Fruit fly (Drosophila melanogaster) whole organism, embryonic: Measurements from ENCODE around the gene fru.

ENCODE experiments used
- Ada2b ChIP-seq: fragments of 200-800 bp; sonication (Bioruptor generic); IDR thresholded peaks from 2 replicates; pipeline ENCODE4 v1.3.6; 2022; ENCODE audit warnings: missing biosample characterization, missing genetic modification characterization
- BtbVII ChIP-seq: fragments of 200-800 bp; sonication (Bioruptor generic); optimal IDR thresholded peaks from 3 replicates; lab custom pipeline; 2017; ENCODE audit warnings: missing biosample characterization, mild to moderate bottlenecking, missing genetic modification characterization
- Bteb2 ChIP-seq: fragments of 200-800 bp; sonication (Bioruptor generic); optimal IDR thresholded peaks from 2 replicates; lab custom pipeline; 2016; ENCODE audit warnings: missing biosample characterization, missing genetic modification characterization
- CG12071 ChIP-seq: fragments of 200-800 bp; sonication (Bioruptor generic); optimal IDR thresholded peaks from 3 replicates; lab custom pipeline; 2018; ENCODE audit warnings: missing biosample characterization, mild to moderate bottlenecking, missing genetic modification characterization
- CG14441 ChIP-seq: fragments of 200-800 bp; sonication (Bioruptor generic); IDR thresholded peaks from 2 replicates; pipeline ENCODE4 v1.3.6; 2022; ENCODE audit warnings: missing biosample characterization, missing genetic modification characterization
- CG15696 ChIP-seq: fragments of 200-800 bp; sonication (Bioruptor generic); optimal IDR thresholded peaks from 2 replicates; lab custom pipeline; 2019; ENCODE audit warnings: missing biosample characterization, mild to moderate bottlenecking, missing genetic modification characterization, moderate library complexity
- CG16815 ChIP-seq: fragments of 200-800 bp; sonication (Bioruptor generic); optimal IDR thresholded peaks from 3 replicates; lab custom pipeline; 2017; ENCODE audit warnings: missing biosample characterization, mild to moderate bottlenecking, missing genetic modification characterization
- CG17829 ChIP-seq: fragments of 200-800 bp; optimal IDR thresholded peaks from 2 replicates; lab custom pipeline; 2019; ENCODE audit warnings: missing biosample characterization, mild to moderate bottlenecking, missing genetic modification characterization, moderate library complexity
- CG18764 ChIP-seq: fragments of 200-800 bp; sonication (Bioruptor generic); optimal IDR thresholded peaks from 3 replicates; lab custom pipeline; 2016; ENCODE audit warnings: missing biosample characterization, missing genetic modification characterization
- CG2199 ChIP-seq: fragments of 200-800 bp; sonication (Bioruptor generic); IDR thresholded peaks from 3 replicates; pipeline ENCODE4 v1.3.6; 2022; ENCODE audit warnings: missing biosample characterization, missing genetic modification characterization
- CG2712 ChIP-seq: fragments of 200-800 bp; optimal IDR thresholded peaks from 3 replicates; lab custom pipeline; 2019; ENCODE audit warnings: missing biosample characterization, mild to moderate bottlenecking, missing genetic modification characterization, moderate library complexity
- CG2875 ChIP-seq: fragments of 200-800 bp; sonication (Bioruptor generic); optimal IDR thresholded peaks from 2 replicates; lab custom pipeline; 2017; ENCODE audit warnings: missing biosample characterization, mild to moderate bottlenecking, missing genetic modification characterization, missing genetic modification reagents
- CG30020 ChIP-seq: fragments of 200-800 bp; optimal IDR thresholded peaks from 2 replicates; lab custom pipeline; 2019; ENCODE audit warnings: missing biosample characterization, mild to moderate bottlenecking, missing genetic modification characterization, moderate library complexity
- CG34422 ChIP-seq: fragments of 200-800 bp; sonication (Bioruptor generic); IDR thresholded peaks from 3 replicates; pipeline ENCODE4 v1.3.6; 2022; ENCODE audit warnings: missing biosample characterization, missing genetic modification characterization
- CG3847 ChIP-seq: fragments of 200-800 bp; sonication (Bioruptor generic); IDR thresholded peaks from 2 replicates; pipeline ENCODE4 v1.3.6; 2022; ENCODE audit warnings: missing biosample characterization, missing genetic modification characterization
- CG4707 ChIP-seq: fragments of 200-800 bp; sonication (Bioruptor generic); optimal IDR thresholded peaks from 2 replicates; lab custom pipeline; 2018; ENCODE audit warnings: missing biosample characterization, mild to moderate bottlenecking, missing genetic modification characterization, moderate library complexity
- CG6272 ChIP-seq: fragments of 200-800 bp; sonication (Bioruptor generic); IDR thresholded peaks from 2 replicates; pipeline ENCODE4 v1.3.6; 2022; ENCODE audit warnings: missing biosample characterization, missing genetic modification characterization
- CG6689 ChIP-seq: fragments of 200-800 bp; sonication (Bioruptor generic); IDR thresholded peaks from 2 replicates; pipeline ENCODE4 v1.3.6; 2022; ENCODE audit warnings: missing biosample characterization, missing genetic modification characterization
- CG6813 ChIP-seq: fragments of 200-800 bp; sonication (Bioruptor generic); optimal IDR thresholded peaks from 2 replicates; lab custom pipeline; 2017; ENCODE audit warnings: missing biosample characterization, missing genetic modification characterization, mild to moderate bottlenecking, moderate library complexity, missing genetic modification reagents
- CG8290 ChIP-seq, 3 experiments: fragments of 200-800 bp; sonication (Bioruptor generic); optimal IDR thresholded peaks; 2 replicates each; lab custom pipeline; 2016 to 2019; ENCODE audit warnings: missing biosample characterization in 3 of 3, missing genetic modification characterization in 3 of 3, mild to moderate bottlenecking in 2 of 3, moderate library complexity in 1 of 3
- Camta ChIP-seq: fragments of 200-800 bp; sonication (Bioruptor generic); optimal IDR thresholded peaks from 2 replicates; lab custom pipeline; 2016; ENCODE audit warnings: missing biosample characterization, missing genetic modification characterization
- Ets97D ChIP-seq: fragments of 200-800 bp; sonication (Bioruptor generic); optimal IDR thresholded peaks from 3 replicates; lab custom pipeline; 2016; ENCODE audit warnings: missing biosample characterization, missing genetic modification characterization
- HLH3B ChIP-seq: fragments of 200-800 bp; sonication (Bioruptor generic); IDR thresholded peaks from 2 replicates; pipeline ENCODE4 v1.3.6; 2022; ENCODE audit warnings: missing biosample characterization, missing genetic modification characterization
- Jarid2 ChIP-seq: fragments of 200-800 bp; sonication (Bioruptor generic); optimal IDR thresholded peaks from 3 replicates; lab custom pipeline; 2017; ENCODE audit warnings: mild to moderate bottlenecking, missing biosample characterization, missing genetic modification reagents, missing genetic modification characterization
- Myb ChIP-seq: fragments of 200-800 bp; sonication (Bioruptor generic); optimal IDR thresholded peaks from 2 replicates; lab custom pipeline; 2016; ENCODE audit warnings: missing biosample characterization, missing genetic modification characterization
- NFAT ChIP-seq: fragments of 200-800 bp; sonication (Bioruptor generic); IDR thresholded peaks from 2 replicates; pipeline ENCODE4 v1.3.6; 2022; ENCODE audit warnings: missing biosample characterization, missing genetic modification characterization
- NK7.1 ChIP-seq: fragments of 200-800 bp; sonication (Bioruptor generic); optimal IDR thresholded peaks from 3 replicates; lab custom pipeline; 2016; ENCODE audit warnings: missing biosample characterization, missing genetic modification characterization
- amos ChIP-seq: fragments of 200-800 bp; sonication (Bioruptor generic); IDR thresholded peaks from 2 replicates; pipeline ENCODE4 v1.3.6; 2022; ENCODE audit warnings: missing biosample characterization, missing genetic modification characterization; ENCODE audit not compliant: partially characterized antibody
- ap ChIP-seq: fragments of 200-800 bp; sonication (Bioruptor generic); IDR thresholded peaks from 2 replicates; pipeline ENCODE4 v1.3.6; 2022; ENCODE audit warnings: missing biosample characterization, missing genetic modification characterization
- az2 ChIP-seq: fragments of 200-800 bp; sonication (Bioruptor generic); optimal IDR thresholded peaks from 3 replicates; lab custom pipeline; 2016; ENCODE audit warnings: missing biosample characterization, missing genetic modification characterization
- chn ChIP-seq: fragments of 200-800 bp; sonication (Bioruptor generic); optimal IDR thresholded peaks from 2 replicates; lab custom pipeline; 2016; ENCODE audit warnings: missing biosample characterization, missing genetic modification characterization
- danr ChIP-seq: fragments of 200-800 bp; sonication (Bioruptor generic); IDR thresholded peaks from 2 replicates; pipeline ENCODE4 v1.3.6; 2022; ENCODE audit warnings: missing biosample characterization, missing genetic modification characterization
- dysf ChIP-seq: fragments of 200-800 bp; sonication (Bioruptor generic); IDR thresholded peaks from 3 replicates; pipeline ENCODE4 v1.3.6; 2022; ENCODE audit warnings: missing biosample characterization, missing genetic modification characterization
- emc ChIP-seq: fragments of 200-800 bp; sonication (Bioruptor generic); optimal IDR thresholded peaks from 2 replicates; lab custom pipeline; 2016; ENCODE audit warnings: missing biosample characterization, missing genetic modification characterization
- fd96Cb ChIP-seq: fragments of 200-800 bp; sonication (Bioruptor generic); optimal IDR thresholded peaks from 2 replicates; lab custom pipeline; 2018; ENCODE audit warnings: missing biosample characterization, mild to moderate bottlenecking, missing genetic modification characterization, moderate library complexity
- fu2 ChIP-seq: fragments of 200-800 bp; sonication (Bioruptor generic); optimal IDR thresholded peaks from 2 replicates; lab custom pipeline; 2016; ENCODE audit warnings: missing biosample characterization, missing genetic modification characterization
- gfzf ChIP-seq: fragments of 200-800 bp; sonication (Bioruptor generic); optimal IDR thresholded peaks from 2 replicates; lab custom pipeline; 2016; ENCODE audit warnings: missing biosample characterization, mild to moderate bottlenecking, missing genetic modification characterization, moderate library complexity
- gsb-n ChIP-seq: fragments of 200-800 bp; sonication (Bioruptor generic); optimal IDR thresholded peaks from 3 replicates; lab custom pipeline; 2018; ENCODE audit warnings: missing biosample characterization, mild to moderate bottlenecking, missing genetic modification characterization
- jigr1 ChIP-seq: fragments of 200-800 bp; sonication (Bioruptor generic); IDR thresholded peaks from 3 replicates; pipeline ENCODE4 v1.3.6; 2022; ENCODE audit warnings: missing biosample characterization, missing genetic modification characterization
- lilli ChIP-seq: fragments of 200-800 bp; sonication (Bioruptor generic); optimal IDR thresholded peaks from 3 replicates; lab custom pipeline; 2016; ENCODE audit warnings: missing biosample characterization, missing genetic modification characterization
- lola ChIP-seq, 3 experiments: fragments of >200 bp in 2 of 3; fragments of 200-800 bp in 1 of 3; sonication (Bioruptor generic) in 1 of 3; optimal IDR thresholded peaks; 2 replicates each; lab custom pipeline; 2017 to 2019; ENCODE audit warnings: missing biosample characterization in 3 of 3, missing genetic modification characterization in 3 of 3, mild to moderate bottlenecking in 1 of 3, moderate library complexity in 1 of 3
- mld ChIP-seq: fragments of 200-800 bp; sonication (Bioruptor generic); IDR thresholded peaks from 3 replicates; pipeline ENCODE4 v1.3.6; 2022; ENCODE audit warnings: missing biosample characterization, missing genetic modification characterization; ENCODE audit not compliant: partially characterized antibody
- nom ChIP-seq: fragments of 200-800 bp; sonication (Bioruptor generic); optimal IDR thresholded peaks from 2 replicates; lab custom pipeline; 2017; ENCODE audit warnings: missing biosample characterization, missing genetic modification characterization, mild to moderate bottlenecking, moderate library complexity, missing genetic modification reagents
- psq ChIP-seq: fragments of 200-800 bp; sonication (Bioruptor generic); optimal IDR thresholded peaks from 2 replicates; lab custom pipeline; 2017; ENCODE audit warnings: missing biosample characterization, missing genetic modification characterization
- salm ChIP-seq: fragments of 200-800 bp; sonication (Bioruptor generic); optimal IDR thresholded peaks from 2 replicates; lab custom pipeline; 2018; ENCODE audit warnings: missing biosample characterization, mild to moderate bottlenecking, missing genetic modification characterization
- scrt ChIP-seq: fragments of 200-800 bp; sonication (Bioruptor generic); optimal IDR thresholded peaks from 2 replicates; lab custom pipeline; 2018; ENCODE audit warnings: missing biosample characterization, mild to moderate bottlenecking, missing genetic modification characterization, moderate library complexity
- slp2 ChIP-seq: fragments of 200-800 bp; sonication (Bioruptor generic); optimal IDR thresholded peaks from 2 replicates; lab custom pipeline; 2016; ENCODE audit warnings: missing biosample characterization, missing genetic modification characterization
- so ChIP-seq: fragments of 200-800 bp; sonication (Bioruptor generic); IDR thresholded peaks from 3 replicates; pipeline ENCODE4 v1.3.6; 2022; ENCODE audit warnings: missing biosample characterization, missing genetic modification characterization
- twi ChIP-seq: fragments of 200-800 bp; optimal IDR thresholded peaks from 2 replicates; lab custom pipeline; 2019; ENCODE audit warnings: missing biosample characterization, mild to moderate bottlenecking, missing genetic modification characterization, moderate library complexity
- vfl ChIP-seq: fragments of 200-800 bp; sonication (Bioruptor generic); optimal IDR thresholded peaks from 2 replicates; lab custom pipeline; 2016; ENCODE audit warnings: missing biosample characterization, missing genetic modification characterization
- wek ChIP-seq: fragments of 200-800 bp; sonication (Bioruptor generic); optimal IDR thresholded peaks from 3 replicates; lab custom pipeline; 2018; ENCODE audit warnings: missing biosample characterization, mild to moderate bottlenecking, missing genetic modification characterization, moderate library complexity

Gene fru

DNA sequence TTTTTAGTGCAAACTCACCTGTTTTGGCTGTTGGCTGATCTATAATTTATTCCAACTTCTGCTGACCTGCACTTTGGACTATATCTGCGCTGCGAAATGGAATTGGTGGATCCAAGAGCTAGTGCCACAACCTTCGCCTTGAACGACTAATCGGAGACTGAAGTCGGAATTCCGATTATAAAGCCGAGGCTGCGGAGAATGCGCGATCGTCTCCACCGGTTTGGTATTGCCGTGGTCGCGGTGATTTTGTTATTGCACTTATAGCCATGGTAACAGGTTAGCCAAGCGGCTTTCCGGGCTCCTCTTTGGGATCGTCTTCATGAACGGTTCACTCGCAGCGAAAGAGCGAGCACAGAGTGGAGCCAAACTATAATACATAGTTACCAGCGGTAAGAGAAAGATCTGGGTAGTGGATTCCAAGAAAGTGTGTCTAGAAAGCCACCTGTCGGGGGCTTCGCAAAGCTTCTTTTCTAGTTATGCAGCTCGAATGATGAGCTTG, 164.3 kb downstream of the fru start, which contains the start of gene CG7675 (continued):
- TF ChIP-seq amos (GFP tag; lab: Robert Waterston, UW) (peak; percentile 19; the same call in 1 of the 2 replicates), CG6272 (GFP tag; lab: Robert Waterston, UW) (no peak), nom (peak; percentile 95), chn (GFP tag; lab: Kevin White, UChicago) (no peak), CG16815 (GFP tag; lab: Kevin White, UChicago) (no peak), CG4707 (no peak), Bteb2 (GFP tag; lab: Kevin White, UChicago) (no peak), CG6689 (GFP tag; lab: Robert Waterston, UW) (no peak), slp2 (GFP tag; lab: Kevin White, UChicago) (no peak), CG17829 (tag; lab: Kevin White, UChicago) (no peak), HLH3B (no peak), lilli (GFP tag; lab: Kevin White, UChicago) (no peak), so (GFP tag; lab: Robert Waterston, UW) (no peak), CG6813 (no peak), CG8290 (GFP tag; optimal IDR thresholded peaks at IDR 0.05; lab: Kevin White, UChicago) (no peak), CG8290 (tag; optimal IDR thresholded peaks at IDR 0.05; lab: Kevin White, UChicago) (no peak), CG2875 (GFP tag; lab: Kevin White, UChicago) (no peak), NK7.1 (GFP tag; lab: Kevin White, UChicago) (no peak), jigr1 (GFP tag; lab: Robert Waterston, UW) (no peak), CG14441 (GFP tag; lab: Robert Waterston, UW) (no peak), az2 (no peak), vfl (GFP tag; lab: Kevin White, UChicago) (no peak), NFAT (no peak), CG30020 (tag; lab: Kevin White, UChicago) (no peak), ap (GFP tag; lab: Robert Waterston, UW) (no peak), Jarid2 (GFP tag; lab: Kevin White, UChicago) (peak; percentile 44), CG2199 (GFP tag; lab: Robert Waterston, UW) (no peak), danr (GFP tag; lab: Robert Waterston, UW) (no peak), Ada2b (no peak), dysf (GFP tag; lab: Robert Waterston, UW) (no peak), wek (no peak), Myb (GFP tag; lab: Kevin White, UChicago) (no peak), CG34422 (GFP tag; lab: Robert Waterston, UW) (peak; percentile 60; the same call in 1 of the 3 replicates), scrt (GFP tag; lab: Kevin White, UChicago) (no peak), CG3847 (GFP tag; lab: Robert Waterston, UW) (no peak), BtbVII (GFP tag; lab: Kevin White, UChicago) (no peak), fu2 (GFP tag; lab: Kevin White, UChicago) (no peak), CG15696 (tag; lab: Kevin White, UChicago) (no peak), psq (GFP tag; lab: Kevin White, UChicago) (no peak), gfzf (GFP tag; lab: Kevin White, UChicago) (no peak), gsb-n (tag; lab: Kevin White, UChicago) (no peak), salm (tag; lab: Kevin White, UChicago) (no peak), mld (GFP tag; lab: Robert Waterston, UW) (no peak), twi (tag; lab: Kevin White, UChicago) (no peak), CG12071 (GFP tag; lab: Kevin White, UChicago) (no peak), Ets97D (no peak), fd96Cb (tag; lab: Kevin White, UChicago) (no peak), emc (no peak), lola (GFP tag; optimal IDR thresholded peaks at IDR 0.05; lab: Kevin White, UChicago) (no peak), CG18764 (GFP tag; lab: Kevin White, UChicago) (no peak), CG2712 (tag; lab: Kevin White, UChicago) (no peak), Camta (no peak)
